Worm (Caenorhabditis elegans) whole organism, L4 larva: ENCODE data around the gene Y57G11C.5.

Experiments
- ZK546.5 ChIP-seq, 2 experiments: sonication (generic microtip); optimal IDR thresholded peaks; 2 replicates each; lab custom pipeline; 2017; ENCODE audit warnings: missing biosample characterization in 2 of 2, missing genetic modification characterization in 2 of 2
- fkh-10 ChIP-seq: fragments of 150-350 bp; optimal IDR thresholded peaks from 2 replicates; lab custom pipeline; 2014; ENCODE audit warnings: missing biosample characterization, missing genetic modification reagents, missing genetic modification characterization
- nhr-237 ChIP-seq: sonication (generic microtip); optimal IDR thresholded peaks from 2 replicates; lab custom pipeline; 2017; ENCODE audit warnings: missing biosample characterization, missing genetic modification characterization
- nhr-6 ChIP-seq: fragments of 150-350 bp; optimal IDR thresholded peaks from 2 replicates; lab custom pipeline; 2014; ENCODE audit warnings: missing biosample characterization, missing genetic modification characterization
- pha-4 ChIP-seq, 2 experiments: fragments of 150-350 bp in 1 of 2; fragments of 200-800 bp in 1 of 2; sonication (Bioruptor generic) in 1 of 2; IDR thresholded peaks in 1 of 2; optimal IDR thresholded peaks in 1 of 2; 2 replicates each; pipeline versions ENCODE4 v1.3.6 to Lab custom; 2014 to 2022; ENCODE audit warnings: missing genetic modification characterization in 2 of 2, missing genetic modification reagents in 2 of 2, missing biosample characterization in 1 of 2, missing compliant biosample characterization in 1 of 2
- vab-7 ChIP-seq: fragments of 200-800 bp; sonication (Bioruptor generic); IDR thresholded peaks from 2 replicates; pipeline ENCODE4 v1.3.6; 2022; ENCODE audit warnings: missing genetic modification reagents, missing genetic modification characterization, missing compliant biosample characterization
- zip-11 ChIP-seq: fragments of 200-800 bp; sonication (Bioruptor generic); IDR thresholded peaks from 2 replicates; pipeline ENCODE4 v1.3.6; 2022; ENCODE audit warnings: missing genetic modification characterization, missing compliant biosample characterization

DNA sequence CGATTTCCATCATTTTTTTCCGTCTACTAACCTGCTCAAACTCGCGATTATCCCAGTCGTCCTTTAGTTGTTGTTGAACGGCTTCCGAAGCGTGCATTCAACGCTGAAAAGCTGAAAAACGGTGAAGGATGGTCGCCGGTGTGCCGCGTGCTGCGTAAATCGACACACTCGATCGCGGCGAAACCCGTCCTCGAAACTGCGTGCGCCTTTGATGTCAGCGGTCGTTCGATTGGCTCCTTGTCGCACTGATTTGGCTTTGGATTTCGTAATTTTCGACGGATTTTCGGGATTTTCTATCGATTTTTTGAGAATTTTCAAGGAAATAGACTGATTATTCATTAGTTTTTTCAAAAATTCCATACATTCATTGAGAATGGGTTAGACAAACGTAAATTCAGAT is 32.1 kb upstream of the Y57G11C.5 start, which contains the start of the genes Y57G11C.1147 and nuo-3:
- TF ChIP-seq nhr-6 (tag; lab: Kevin White, UChicago) (no peak), nhr-237 (tag; lab: Kevin White, UChicago) (no peak), vab-7 (GFP tag; lab: Robert Waterston, UW) (no peak), zip-11 (GFP tag; lab: Robert Waterston, UW) (no peak), pha-4 (GFP tag; IDR thresholded peaks at IDR 0.05; lab: Robert Waterston, UW) (no peak), pha-4 (tag; optimal IDR thresholded peaks at IDR 0.05; lab: Kevin White, UChicago) (no peak), fkh-10 (no peak), ZK546.5 (tag; optimal IDR thresholded peaks at IDR 0.05; lab: Kevin White, UChicago) (no peak)
